2 fruit fly cellular contexts compared by ENCODE assay signal in genomic region chr2L:7097386-7097785, dm6.
TF ChIP-seq lines count a peak whose summit lies in the region.

No protein-coding gene starts in this region.

- peak; percentile 67 to 72 for TF ChIP-seq CTCF in S2 (optimal IDR thresholded peaks at IDR 0.05; lab: Kevin White, UChicago)
- TF ChIP-seq CTCF in whole organism, embryonic (GFP tag; optimal IDR thresholded peaks at IDR 0.05; lab: Kevin White, UChicago) = peak; percentile 90

TF ChIP-seq in whole organism, embryonic, 481 proteins besides CTCF, POLR2A, EP300 and RAD21:
- TF ChIP-seq jing (GFP tag; optimal IDR thresholded peaks at IDR 0.05; lab: Kevin White, UChicago) (no peak), so (GFP tag; IDR thresholded peaks at IDR 0.05; lab: Robert Waterston, UW) (no peak), Atf-2 (GFP tag; optimal IDR thresholded peaks at IDR 0.05; lab: Kevin White, UChicago) (no peak), CG9609 (GFP tag; optimal IDR thresholded peaks at IDR 0.05; lab: Kevin White, UChicago) (no peak), Ets65A (GFP tag; lab: Kevin White, UChicago) (peak; percentile 83), dati (GFP tag; IDR thresholded peaks at IDR 0.05; lab: Robert Waterston, UW) (no peak), knrl (GFP tag; IDR thresholded peaks at IDR 0.05; lab: Robert Waterston, UW; ENCODE audit: partially characterized antibody) (no peak), CG2120 (GFP tag; optimal IDR thresholded peaks at IDR 0.05; lab: Kevin White, UChicago) (no peak), CG6765 (GFP tag; optimal IDR thresholded peaks at IDR 0.05; lab: Kevin White, UChicago) (no peak), stwl (tag; optimal IDR thresholded peaks at IDR 0.05; lab: Kevin White, UChicago) (peak; percentile 25), twi (tag; optimal IDR thresholded peaks at IDR 0.05; lab: Kevin White, UChicago) (no peak), CG31365 (tag; optimal IDR thresholded peaks at IDR 0.05; lab: Kevin White, UChicago) (no peak), sima (GFP tag; optimal IDR thresholded peaks at IDR 0.05; lab: Kevin White, UChicago) (no peak)
TF ChIP-seq in whole organism, embryonic: peak in this region for 2.
